Worm (Caenorhabditis elegans): ENCODE results near the gene taf-6.1.

Gene taf-6.1

DNA sequence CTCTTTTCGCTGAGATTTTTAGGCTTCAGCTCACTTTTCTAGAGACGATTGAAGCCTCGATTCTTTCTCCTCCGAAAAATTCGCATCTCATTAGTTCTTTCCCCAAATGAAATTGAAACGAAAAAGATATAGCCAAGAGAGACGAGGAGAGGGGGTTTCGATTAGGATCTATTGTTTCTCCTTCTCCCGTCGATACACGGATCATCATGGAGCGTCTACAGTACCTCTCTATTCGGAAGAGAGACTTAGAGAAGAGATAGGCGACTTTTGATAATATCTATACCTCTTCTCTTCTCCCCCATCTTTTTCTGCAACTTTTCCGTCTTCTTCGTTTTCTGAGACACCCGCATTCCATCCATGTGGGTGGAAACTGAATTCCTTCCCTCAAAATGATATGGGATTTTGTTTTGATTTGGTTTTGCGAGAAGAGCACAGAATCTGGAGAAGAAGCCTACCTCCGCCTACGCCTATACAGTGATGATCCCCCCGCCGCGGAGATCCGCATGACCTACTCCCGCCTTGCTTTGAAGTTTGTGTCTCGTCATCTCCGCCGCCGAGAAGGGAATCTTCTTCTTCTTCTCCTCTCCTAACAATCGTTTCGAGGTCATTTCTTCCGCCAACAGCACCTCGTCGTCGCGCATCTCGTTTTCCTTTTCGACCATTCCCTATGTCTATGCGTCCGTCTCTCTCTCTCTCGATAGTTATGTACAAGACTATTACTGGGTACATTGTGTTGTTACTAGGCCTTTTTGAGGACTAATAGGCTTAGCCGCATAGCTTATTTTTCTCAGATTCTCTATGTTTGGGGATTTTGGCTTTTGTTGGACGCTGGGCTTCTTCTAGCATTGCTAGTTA is 14.2 kb downstream of the taf-6.1 start:
- TF ChIP-seq unc-39 (tag; optimal IDR thresholded peaks at IDR 0.05), result no peak
- TF ChIP-seq pqm-1 (tag; optimal IDR thresholded peaks at IDR 0.05), result no peak
- TF ChIP-seq unc-62 (GFP tag; optimal IDR thresholded peaks at IDR 0.05 in 1 of 2), result peak in 1 of 2 experiments; percentile 72
- no peak for TF ChIP-seq unc-62 (tag; optimal IDR thresholded peaks at IDR 0.05)
- peak; percentile 29 for TF ChIP-seq lin-13 (GFP tag; optimal IDR thresholded peaks at IDR 0.05)
- TF ChIP-seq mxl-3 (GFP tag; optimal IDR thresholded peaks at IDR 0.05), result peak; percentile 20
- no peak for TF ChIP-seq zfp-3 (GFP tag; conservative IDR thresholded peaks at IDR 0.05)
- TF ChIP-seq lsy-2 (tag; optimal IDR thresholded peaks at IDR 0.05), result peak in 1 of 2 experiments; percentile 2
- no peak for TF ChIP-seq ztf-11 (tag; optimal IDR thresholded peaks at IDR 0.05)
- no peak for TF ChIP-seq F44E2.7 (GFP tag; IDR thresholded peaks at IDR 0.05)
- TF ChIP-seq ztf-7 (tag; optimal IDR thresholded peaks at IDR 0.05), result no peak
- no peak for TF ChIP-seq ZK337.2 (GFP tag; IDR thresholded peaks at IDR 0.05)
- no peak for TF ChIP-seq tag-97 (GFP tag; IDR thresholded peaks at IDR 0.05)
- TF ChIP-seq nhr-102 (tag; optimal IDR thresholded peaks at IDR 0.05), result no peak
- no peak for TF ChIP-seq madf-5 (GFP tag; IDR thresholded peaks at IDR 0.05)
- no peak for TF ChIP-seq mdl-1 (tag; optimal IDR thresholded peaks at IDR 0.05)
- TF ChIP-seq mes-2 (tag; optimal IDR thresholded peaks at IDR 0.05; ENCODE audit: poor library complexity, severe bottlenecking), result no peak
- no peak for TF ChIP-seq unc-130 (GFP tag; optimal IDR thresholded peaks at IDR 0.05)
- TF ChIP-seq F10B5.3 (tag; optimal IDR thresholded peaks at IDR 0.05), result no peak
- TF ChIP-seq aly-2 (tag; optimal IDR thresholded peaks at IDR 0.05), result no peak
- peak; percentile 17; the same call in 1 of the 2 replicates for TF ChIP-seq egl-43 (GFP tag; IDR thresholded peaks at IDR 0.05)
- TF ChIP-seq nhr-111 (GFP tag; optimal IDR thresholded peaks at IDR 0.05), result no peak
- peak; percentile 64 for TF ChIP-seq set-16 (GFP tag; IDR thresholded peaks at IDR 0.05)
- TF ChIP-seq F26F4.8 (GFP tag; conservative IDR thresholded peaks at IDR 0.05), result 0 out of 2 replicates have a peak, but pooled peaks have one; percentile 54
- TF ChIP-seq jun-1 (tag; optimal IDR thresholded peaks at IDR 0.05), result no peak
- TF ChIP-seq pha-4 (GFP tag; IDR thresholded peaks at IDR 0.05), result peak; percentile 23; the same call in 1 of the 2 replicates
- no peak for TF ChIP-seq pha-4 (tag; optimal IDR thresholded peaks at IDR 0.05)
- TF ChIP-seq tra-1 (GFP tag; IDR thresholded peaks at IDR 0.05), result 0 out of 2 replicates have a peak, but pooled peaks have one; percentile 6
- TF ChIP-seq Y5F2A.4 (GFP tag; optimal IDR thresholded peaks at IDR 0.05), result no peak
- peak; percentile 28 for TF ChIP-seq nhr-25 (tag; optimal IDR thresholded peaks at IDR 0.05; ENCODE audit: borderline replicate concordance, insufficient read depth)
- TF ChIP-seq rbr-2 (tag; optimal IDR thresholded peaks at IDR 0.05), result no peak
- TF ChIP-seq gei-8 (GFP tag; optimal IDR thresholded peaks at IDR 0.05), result no peak
- TF ChIP-seq hmg-1.1 (GFP tag; IDR thresholded peaks at IDR 0.05), result no peak
- peak; percentile 3 for TF ChIP-seq hlh-11 (tag; optimal IDR thresholded peaks at IDR 0.05)
- TF ChIP-seq daf-8 (GFP tag; IDR thresholded peaks at IDR 0.05), result no peak
- TF ChIP-seq lin-29 (GFP tag; IDR thresholded peaks at IDR 0.05), result no peak
- no peak for TF ChIP-seq hif-1 (tag; optimal IDR thresholded peaks at IDR 0.05)
- TF ChIP-seq ceh-28 (tag; optimal IDR thresholded peaks at IDR 0.05), result no peak
- TF ChIP-seq nhr-237 (tag; optimal IDR thresholded peaks at IDR 0.05), result no peak
- no peak for TF ChIP-seq skn-1 (tag; optimal IDR thresholded peaks at IDR 0.05)
- TF ChIP-seq snpc-4 (tag; optimal IDR thresholded peaks at IDR 0.05), result no peak
- TF ChIP-seq zag-1 (tag; optimal IDR thresholded peaks at IDR 0.05), result no peak
- TF ChIP-seq fos-1 (tag; optimal IDR thresholded peaks at IDR 0.05), result no peak
- TF ChIP-seq mxl-2 (GFP tag; conservative IDR thresholded peaks at IDR 0.05), result 0 out of 2 replicates have a peak, but pooled peaks have one; percentile 30
- TF ChIP-seq T20F7.1 (GFP tag; optimal IDR thresholded peaks at IDR 0.05), result no peak
- no peak for TF ChIP-seq Y105C5A.15 (GFP tag; IDR thresholded peaks at IDR 0.05)
- TF ChIP-seq daf-19 (GFP tag; conservative IDR thresholded peaks at IDR 0.05), result no peak
- no peak for TF ChIP-seq zip-2 (tag; optimal IDR thresholded peaks at IDR 0.05)
- TF ChIP-seq spr-1 (tag; optimal IDR thresholded peaks at IDR 0.05), result no peak
- TF ChIP-seq ceh-62 (tag; optimal IDR thresholded peaks at IDR 0.05), result no peak

All from whole organism, L4 larva.